Worm (Caenorhabditis elegans): ENCODE measurements around the gene C06H5.14.

C06H5.14 gene

ce11 chrV:17951172-17951999 lies 47.5 kb downstream of the C06H5.14 start, which contains the start of gene Y59A8B.24 (continued):
- TF ChIP-seq elt-2 (tag; optimal IDR thresholded peaks at IDR 0.05) (peak; percentile 48), odd-2 (tag; optimal IDR thresholded peaks at IDR 0.05) (no peak), lim-6 (tag; optimal IDR thresholded peaks at IDR 0.05) (peak; percentile 69), che-1 (tag; optimal IDR thresholded peaks at IDR 0.05) (no peak), sdc-2 (tag; optimal IDR thresholded peaks at IDR 0.05) (peak; percentile 71), pha-2 (tag; optimal IDR thresholded peaks at IDR 0.05) (peak; percentile 39), ceh-30 (tag; optimal IDR thresholded peaks at IDR 0.05) (no peak), dmd-4 (tag; optimal IDR thresholded peaks at IDR 0.05; ENCODE audit: borderline replicate concordance) (peak; percentile 46), unc-86 (tag; optimal IDR thresholded peaks at IDR 0.05) (no peak), hlh-15 (tag; optimal IDR thresholded peaks at IDR 0.05) (no peak), ttx-3 (tag; optimal IDR thresholded peaks at IDR 0.05) (no peak), T23F11.4 (GFP tag; optimal IDR thresholded peaks at IDR 0.05) (no peak), elt-4 (tag; optimal IDR thresholded peaks at IDR 0.05) (no peak), tbx-2 (tag; optimal IDR thresholded peaks at IDR 0.05) (peak; percentile 92), ceh-24 (tag; optimal IDR thresholded peaks at IDR 0.05) (no peak), fax-1 (tag; optimal IDR thresholded peaks at IDR 0.05) (peak; percentile 65), npax-4 (tag; optimal IDR thresholded peaks at IDR 0.05) (no peak), nhr-11 (tag; optimal IDR thresholded peaks at IDR 0.05) (no peak), lin-11 (tag; optimal IDR thresholded peaks at IDR 0.05) (no peak)

- TF ChIP-seq elt-2 (tag; optimal IDR thresholded peaks at IDR 0.05) (no peak), hlh-30 (tag; optimal IDR thresholded peaks at IDR 0.05; ENCODE audit: insufficient read depth) (no peak), hlh-13 (GFP tag; optimal IDR thresholded peaks at IDR 0.05) (no peak), ama-1 (optimal IDR thresholded peaks at IDR 0.05) (no peak), ahr-1 (tag; optimal IDR thresholded peaks at IDR 0.05) (no peak), npax-4 (tag; optimal IDR thresholded peaks at IDR 0.05) (no peak), ceh-48 (tag; optimal IDR thresholded peaks at IDR 0.05) (no peak), lin-11 (tag; optimal IDR thresholded peaks at IDR 0.05) (no peak), pat-9 (tag; optimal IDR thresholded peaks at IDR 0.05) (no peak), sox-2 (GFP tag; IDR thresholded peaks at IDR 0.05) (no peak), fkh-10 (GFP tag; optimal IDR thresholded peaks at IDR 0.05) (no peak), dve-1 (tag; optimal IDR thresholded peaks at IDR 0.05) (no peak), tbx-2 (tag; optimal IDR thresholded peaks at IDR 0.05) (no peak), fkh-6 (tag; optimal IDR thresholded peaks at IDR 0.05) (no peak), eyg-1 (tag; optimal IDR thresholded peaks at IDR 0.05) (no peak), ref-2 (tag; optimal IDR thresholded peaks at IDR 0.05) (peak; percentile 9), elt-4 (tag; optimal IDR thresholded peaks at IDR 0.05) (peak; percentile 34), pag-3 (tag; optimal IDR thresholded peaks at IDR 0.05; ENCODE audit: borderline replicate concordance) (peak; percentile 76), ceh-9 (tag; optimal IDR thresholded peaks at IDR 0.05) (no peak), nhr-11 (tag; optimal IDR thresholded peaks at IDR 0.05) (no peak), pax-1 (tag; optimal IDR thresholded peaks at IDR 0.05) (no peak), pros-1 (tag; optimal IDR thresholded peaks at IDR 0.05) (no peak)
Observed at ce11 chrV:17952280-17952679, 48.4 kb downstream of the C06H5.14 start.

All from whole organism, late embryonic.